Worm (Caenorhabditis elegans) whole organism, early embryonic: ENCODE results near the gene C34C12.9.

Source experiments
- B0310.2 ChIP-seq: sonication (generic microtip); optimal IDR thresholded peaks from 2 replicates; lab custom pipeline; 2016; ENCODE audit warnings: mild to moderate bottlenecking, missing genetic modification characterization, missing compliant biosample characterization
- F13C5.2 ChIP-seq: sonication (generic microtip); optimal IDR thresholded peaks from 2 replicates; lab custom pipeline; 2017; ENCODE audit warnings: mild to moderate bottlenecking, missing genetic modification characterization, inconsistent platforms, missing compliant biosample characterization
- ama-1 ChIP-seq: fragments of 150-350 bp; optimal IDR thresholded peaks from 2 replicates; lab custom pipeline; 2014
- ceh-36 ChIP-seq: sonication (generic microtip); optimal IDR thresholded peaks from 2 replicates; lab custom pipeline; 2016; ENCODE audit warnings: missing genetic modification characterization, inconsistent platforms, missing compliant biosample characterization
- flt-1 ChIP-seq: fragments of 200-800 bp; sonication (Bioruptor generic); IDR thresholded peaks from 2 replicates; pipeline ENCODE4 v1.3.6; 2022; ENCODE audit warnings: missing genetic modification characterization, missing compliant biosample characterization
- sea-1 ChIP-seq: fragments of 200-800 bp; sonication (Bioruptor generic); conservative IDR thresholded peaks from 2 replicates; pipeline ENCODE4 v1.3.6; 2022; ENCODE audit warnings: missing genetic modification characterization, missing compliant biosample characterization
- tbx-37 ChIP-seq: fragments of 200-800 bp; sonication (Bioruptor generic); conservative IDR thresholded peaks from 2 replicates; pipeline ENCODE4 v1.3.6; 2022; ENCODE audit warnings: missing genetic modification reagents, missing genetic modification characterization, missing compliant biosample characterization
- tra-4 ChIP-seq: sonication (generic microtip); optimal IDR thresholded peaks from 2 replicates; lab custom pipeline; 2017; ENCODE audit warnings: missing genetic modification characterization, missing compliant biosample characterization

DNA sequence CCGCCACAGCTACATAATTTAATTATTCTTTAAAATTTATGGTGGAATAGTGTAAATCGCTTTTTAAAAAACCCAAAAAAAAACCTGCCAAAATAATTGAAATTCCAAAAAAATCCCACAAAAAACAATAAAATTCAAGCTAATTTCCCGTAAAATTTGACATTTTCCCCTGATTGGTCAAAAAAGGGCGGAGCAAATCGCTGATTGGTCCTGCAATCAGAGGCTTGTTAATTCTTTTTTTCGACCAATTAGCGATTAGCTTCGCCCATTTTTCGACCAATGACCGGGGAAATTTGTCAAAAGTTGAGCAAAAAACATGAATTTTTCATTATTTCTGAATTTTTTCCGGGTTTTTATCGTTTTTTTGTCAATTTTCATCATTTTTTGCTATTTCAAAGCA lies 8.3 kb downstream of the C34C12.9 start:
- no peak for TF ChIP-seq ama-1
- no peak for TF ChIP-seq tbx-37 (GFP tag; lab: Robert Waterston, UW)
- TF ChIP-seq tra-4 (tag; lab: Kevin White, UChicago), result no peak
- no peak for TF ChIP-seq B0310.2 (tag; lab: Kevin White, UChicago)
- TF ChIP-seq ceh-36 (tag; lab: Kevin White, UChicago), result no peak
- TF ChIP-seq flt-1 (GFP tag; lab: Robert Waterston, UW), result no peak
- no peak for TF ChIP-seq sea-1 (GFP tag; lab: Robert Waterston, UW)
- no peak for TF ChIP-seq F13C5.2
